Worm (Caenorhabditis elegans) whole organism, L2 larva: Measurements from ENCODE around the gene B0361.9.

Experiments used
- C34F6.9 ChIP-seq: fragments of 150-350 bp; optimal IDR thresholded peaks from 2 replicates; lab custom pipeline; 2014; ENCODE audit warnings: missing biosample characterization, missing genetic modification characterization
- F13H6.1 ChIP-seq: sonication (generic microtip); optimal IDR thresholded peaks from 2 replicates; lab custom pipeline; 2016; ENCODE audit warnings: missing genetic modification characterization, missing compliant biosample characterization
- R02D3.7 ChIP-seq: fragments of 150-350 bp; optimal IDR thresholded peaks from 2 replicates; lab custom pipeline; 2014; ENCODE audit warnings: missing biosample characterization, missing genetic modification characterization
- Y55F3AM.14 ChIP-seq: fragments of 200-800 bp; sonication (Bioruptor generic); optimal IDR thresholded peaks from 2 replicates; lab custom pipeline; 2018; ENCODE audit warnings: mild to moderate bottlenecking, missing genetic modification characterization, missing compliant biosample characterization
- ZK546.5 ChIP-seq: sonication (generic microtip); optimal IDR thresholded peaks from 2 replicates; lab custom pipeline; 2017; ENCODE audit warnings: missing biosample characterization, missing genetic modification characterization
- alr-1 ChIP-seq: fragments of 150-350 bp; optimal IDR thresholded peaks from 2 replicates; lab custom pipeline; 2014; ENCODE audit warnings: missing biosample characterization, missing genetic modification characterization
- aly-2 ChIP-seq: fragments of 150-350 bp; optimal IDR thresholded peaks from 2 replicates; lab custom pipeline; 2014; ENCODE audit warnings: missing biosample characterization, missing genetic modification characterization
- ama-1 ChIP-seq: fragments of 150-350 bp; optimal IDR thresholded peaks from 2 replicates; lab custom pipeline; 2018; ENCODE audit warnings: inconsistent platforms
- blmp-1 ChIP-seq: sonication (generic microtip); optimal IDR thresholded peaks from 2 replicates; lab custom pipeline; 2017; ENCODE audit warnings: missing genetic modification characterization, mild to moderate bottlenecking, missing compliant biosample characterization, antibody characterized with exemption, moderate library complexity; ENCODE audit not compliant: insufficient read depth
- ceh-16 ChIP-seq: fragments of 150-350 bp; optimal IDR thresholded peaks from 2 replicates; lab custom pipeline; 2014; ENCODE audit warnings: missing biosample characterization, missing genetic modification characterization
- ceh-82 ChIP-seq: fragments of 150-350 bp; optimal IDR thresholded peaks from 2 replicates; lab custom pipeline; 2014; ENCODE audit warnings: missing biosample characterization, missing genetic modification characterization
- crh-2 ChIP-seq: sonication (generic microtip); optimal IDR thresholded peaks from 2 replicates; lab custom pipeline; 2017; ENCODE audit warnings: missing biosample characterization, missing genetic modification characterization
- egl-27 ChIP-seq: sonication (generic microtip); optimal IDR thresholded peaks from 3 replicates; lab custom pipeline; 2017; ENCODE audit warnings: missing biosample characterization, missing genetic modification reagents, missing genetic modification characterization
- elt-1 ChIP-seq: fragments of 150-350 bp; optimal IDR thresholded peaks from 2 replicates; lab custom pipeline; 2014; ENCODE audit warnings: missing biosample characterization, missing genetic modification characterization
- elt-3 ChIP-seq: sonication (generic microtip); optimal IDR thresholded peaks from 2 replicates; lab custom pipeline; 2017; ENCODE audit warnings: missing biosample characterization, missing genetic modification characterization
- fos-1 ChIP-seq: fragments of 150-350 bp; optimal IDR thresholded peaks from 2 replicates; lab custom pipeline; 2014; ENCODE audit warnings: missing biosample characterization, missing genetic modification characterization
- gmeb-1 ChIP-seq: fragments of 150-350 bp; optimal IDR thresholded peaks from 2 replicates; lab custom pipeline; 2014; ENCODE audit warnings: missing biosample characterization, missing genetic modification characterization
- lin-11 ChIP-seq: fragments of 150-350 bp; sonication (generic microtip); optimal IDR thresholded peaks from 2 replicates; lab custom pipeline; 2014; ENCODE audit warnings: missing biosample characterization, missing genetic modification characterization, inconsistent platforms, mixed read lengths
- lin-13 ChIP-seq: fragments of 150-350 bp; optimal IDR thresholded peaks from 2 replicates; lab custom pipeline; 2014; ENCODE audit warnings: missing biosample characterization, missing genetic modification reagents, missing genetic modification characterization
- lin-39 ChIP-seq: fragments of 150-350 bp; optimal IDR thresholded peaks from 2 replicates; lab custom pipeline; 2014; ENCODE audit warnings: missing biosample characterization, missing genetic modification reagents, missing genetic modification characterization
- lsy-2 ChIP-seq, 2 experiments: fragments of 150-350 bp in 1 of 2; sonication (generic microtip) in 1 of 2; optimal IDR thresholded peaks; 2 replicates each; lab custom pipeline; 2014 to 2017; ENCODE audit warnings: missing biosample characterization in 2 of 2, missing genetic modification characterization in 2 of 2
- mab-5 ChIP-seq: fragments of 150-350 bp; optimal IDR thresholded peaks from 2 replicates; lab custom pipeline; 2014; ENCODE audit warnings: missing biosample characterization, missing genetic modification characterization
- mbf-1 ChIP-seq: sonication (generic microtip); optimal IDR thresholded peaks from 2 replicates; lab custom pipeline; 2017; ENCODE audit warnings: missing biosample characterization, missing genetic modification characterization
- mdl-1 ChIP-seq, 2 experiments: fragments of 150-350 bp in 1 of 2; sonication (generic microtip) in 1 of 2; optimal IDR thresholded peaks; 2 replicates each; lab custom pipeline; 2017; ENCODE audit warnings: missing biosample characterization in 2 of 2, missing genetic modification characterization in 2 of 2
- nhr-10 ChIP-seq: sonication (generic microtip); optimal IDR thresholded peaks from 2 replicates; lab custom pipeline; 2017; ENCODE audit warnings: missing biosample characterization, missing genetic modification characterization
- nhr-12 ChIP-seq: fragments of 150-350 bp; optimal IDR thresholded peaks from 2 replicates; lab custom pipeline; 2014; ENCODE audit warnings: missing biosample characterization, missing genetic modification characterization
- nhr-129 ChIP-seq: fragments of 150-350 bp; optimal IDR thresholded peaks from 2 replicates; lab custom pipeline; 2014; ENCODE audit warnings: missing biosample characterization, missing genetic modification characterization
- nhr-21 ChIP-seq: fragments of 150-350 bp; optimal IDR thresholded peaks from 2 replicates; lab custom pipeline; 2014; ENCODE audit warnings: missing biosample characterization, missing genetic modification characterization
- nhr-23 ChIP-seq: fragments of 150-350 bp; optimal IDR thresholded peaks from 2 replicates; lab custom pipeline; 2014; ENCODE audit warnings: missing biosample characterization, missing genetic modification reagents, missing genetic modification characterization
- nhr-237 ChIP-seq: fragments of 150-350 bp; optimal IDR thresholded peaks from 2 replicates; lab custom pipeline; 2014; ENCODE audit warnings: missing biosample characterization, missing genetic modification characterization
- nhr-25 ChIP-seq: fragments of 150-350 bp; sonication (generic microtip); optimal IDR thresholded peaks from 3 replicates; lab custom pipeline; 2014; ENCODE audit warnings: missing biosample characterization, missing genetic modification characterization
- nhr-6 ChIP-seq: fragments of 150-350 bp; optimal IDR thresholded peaks from 2 replicates; lab custom pipeline; 2014; ENCODE audit warnings: missing biosample characterization, missing genetic modification characterization
- nhr-77 ChIP-seq: fragments of 150-350 bp; optimal IDR thresholded peaks from 2 replicates; lab custom pipeline; 2014; ENCODE audit warnings: missing biosample characterization, missing genetic modification characterization
- peb-1 ChIP-seq: fragments of 150-350 bp; optimal IDR thresholded peaks from 2 replicates; lab custom pipeline; 2014; ENCODE audit warnings: missing biosample characterization, missing genetic modification characterization
- sem-4 ChIP-seq: fragments of 150-350 bp; optimal IDR thresholded peaks from 2 replicates; lab custom pipeline; 2014; ENCODE audit warnings: missing biosample characterization, missing genetic modification reagents, missing genetic modification characterization
- skn-1 ChIP-seq: sonication (generic microtip); optimal IDR thresholded peaks from 2 replicates; lab custom pipeline; 2017; ENCODE audit warnings: missing biosample characterization, missing genetic modification characterization
- sma-3 ChIP-seq: sonication (generic microtip); optimal IDR thresholded peaks from 2 replicates; lab custom pipeline; 2016; ENCODE audit warnings: missing genetic modification reagents, missing genetic modification characterization, missing compliant biosample characterization
- sma-9 ChIP-seq, 2 experiments: fragments of 150-350 bp in 1 of 2; sonication (generic microtip) in 1 of 2; optimal IDR thresholded peaks; 2 replicates each; lab custom pipeline; 2014 to 2016; ENCODE audit warnings: missing genetic modification characterization in 2 of 2, mild to moderate bottlenecking in 1 of 2, missing biosample characterization in 1 of 2, missing compliant biosample characterization in 1 of 2, missing genetic modification reagents in 1 of 2, moderate library complexity in 1 of 2
- snpc-4 ChIP-seq: fragments of 150-350 bp; optimal IDR thresholded peaks from 2 replicates; lab custom pipeline; 2014; ENCODE audit warnings: missing biosample characterization, missing genetic modification characterization
- unc-39 ChIP-seq: fragments of 150-350 bp; optimal IDR thresholded peaks from 2 replicates; lab custom pipeline; 2014; ENCODE audit warnings: missing biosample characterization, missing genetic modification characterization
- unc-55 ChIP-seq: fragments of 150-350 bp; sonication (generic microtip); optimal IDR thresholded peaks from 3 replicates; lab custom pipeline; 2014; ENCODE audit warnings: missing biosample characterization, missing genetic modification reagents, missing genetic modification characterization
- unc-62 ChIP-seq: fragments of 150-350 bp; optimal IDR thresholded peaks from 2 replicates; lab custom pipeline; 2014; ENCODE audit warnings: missing biosample characterization, missing genetic modification reagents, missing genetic modification characterization
- zag-1 ChIP-seq: fragments of 150-350 bp; optimal IDR thresholded peaks from 2 replicates; lab custom pipeline; 2014; ENCODE audit warnings: missing biosample characterization, missing genetic modification characterization
- ztf-1 ChIP-seq: fragments of 200-800 bp; sonication (Bioruptor generic); conservative IDR thresholded peaks from 2 replicates; pipeline ENCODE4 v1.3.6; 2022; ENCODE audit warnings: missing genetic modification characterization, missing compliant biosample characterization
- ztf-11 ChIP-seq: sonication (generic microtip); optimal IDR thresholded peaks from 2 replicates; lab custom pipeline; 2017; ENCODE audit warnings: missing biosample characterization, missing genetic modification characterization
- ztf-4 ChIP-seq: fragments of 150-350 bp; optimal IDR thresholded peaks from 2 replicates; lab custom pipeline; 2014; ENCODE audit warnings: missing biosample characterization, missing genetic modification characterization

Gene B0361.9

ce11 chrIII:7275296-7275695 lies 24.1 kb downstream of the B0361.9 start, which contains the start of gene psd-1:
Gene psd-1 (minus strand): TSS chrIII:7275396.
- no peak for TF ChIP-seq sma-9 (GFP tag; optimal IDR thresholded peaks at IDR 0.05; lab: Kevin White, UChicago)
- no peak for TF ChIP-seq sma-9 (tag; optimal IDR thresholded peaks at IDR 0.05; lab: Kevin White, UChicago)
- no peak for TF ChIP-seq snpc-4 (tag; lab: Kevin White, UChicago)
- TF ChIP-seq ztf-1: no peak
- no peak for TF ChIP-seq nhr-12 (tag; lab: Kevin White, UChicago)
- no peak for TF ChIP-seq sma-3 (GFP tag; lab: Kevin White, UChicago)
- no peak for TF ChIP-seq nhr-6
- no peak for TF ChIP-seq blmp-1 (tag; lab: Kevin White, UChicago)
- no peak for TF ChIP-seq ceh-82 (tag; lab: Kevin White, UChicago)
- no peak for TF ChIP-seq mab-5 (tag; lab: Kevin White, UChicago)
- no peak for TF ChIP-seq elt-1 (tag; lab: Kevin White, UChicago)
- TF ChIP-seq egl-27: no peak
- TF ChIP-seq zag-1 (tag; lab: Kevin White, UChicago): no peak
- TF ChIP-seq skn-1 (tag; lab: Kevin White, UChicago): no peak
- no peak for TF ChIP-seq nhr-129 (tag; lab: Kevin White, UChicago)
- TF ChIP-seq mdl-1 (tag; optimal IDR thresholded peaks at IDR 0.05; lab: Kevin White, UChicago): no peak
- no peak for TF ChIP-seq ztf-11 (tag; lab: Kevin White, UChicago)
- TF ChIP-seq mbf-1 (tag; lab: Kevin White, UChicago): no peak
- no peak for TF ChIP-seq peb-1

- TF ChIP-seq egl-27: no peak
- peak in 1 of 2 experiments; percentile 19 for TF ChIP-seq lsy-2 (tag; optimal IDR thresholded peaks at IDR 0.05; lab: Kevin White, UChicago)
- TF ChIP-seq nhr-129 (tag; lab: Kevin White, UChicago): peak; percentile 19
- peak; percentile 68 for TF ChIP-seq nhr-21 (tag; lab: Kevin White, UChicago)
- TF ChIP-seq mdl-1 (tag; optimal IDR thresholded peaks at IDR 0.05; lab: Kevin White, UChicago): no peak
- TF ChIP-seq sma-9 (GFP tag; optimal IDR thresholded peaks at IDR 0.05; lab: Kevin White, UChicago): peak; percentile 72
- TF ChIP-seq sma-9 (tag; optimal IDR thresholded peaks at IDR 0.05; lab: Kevin White, UChicago): no peak
- TF ChIP-seq aly-2 (tag; lab: Kevin White, UChicago): no peak
- TF ChIP-seq, all 48 proteins: peak for 4
Observed at ce11 chrIII:7273718-7274117, 25.7 kb downstream of the B0361.9 start.

- TF ChIP-seq sma-9 (GFP tag; optimal IDR thresholded peaks at IDR 0.05; lab: Kevin White, UChicago) (peak; percentile 86), sma-9 (tag; optimal IDR thresholded peaks at IDR 0.05; lab: Kevin White, UChicago) (no peak), mab-5 (tag; lab: Kevin White, UChicago) (no peak), R02D3.7 (tag; lab: Kevin White, UChicago) (no peak), gmeb-1 (tag; lab: Kevin White, UChicago) (peak; percentile 71), unc-62 (GFP tag; lab: Kevin White, UChicago) (no peak), snpc-4 (tag; lab: Kevin White, UChicago) (no peak), nhr-6 (no peak), nhr-12 (tag; lab: Kevin White, UChicago) (no peak), alr-1 (tag; lab: Kevin White, UChicago) (no peak), aly-2 (tag; lab: Kevin White, UChicago) (no peak), nhr-77 (tag; lab: Kevin White, UChicago) (no peak), lin-11 (tag; lab: Kevin White, UChicago) (no peak), ztf-11 (tag; lab: Kevin White, UChicago) (no peak), nhr-129 (tag; lab: Kevin White, UChicago) (peak; percentile 89), F13H6.1 (tag; lab: Kevin White, UChicago) (no peak), lin-39 (tag; lab: Kevin White, UChicago) (no peak), C34F6.9 (tag; lab: Kevin White, UChicago) (no peak), ztf-4 (tag; lab: Kevin White, UChicago) (no peak), lin-13 (GFP tag; lab: Kevin White, UChicago) (no peak), egl-27 (peak; percentile 64), ceh-82 (tag; lab: Kevin White, UChicago) (no peak), nhr-10 (tag; lab: Kevin White, UChicago) (no peak), ceh-16 (tag; lab: Kevin White, UChicago) (no peak), nhr-21 (tag; lab: Kevin White, UChicago) (peak; percentile 92), Y55F3AM.14 (GFP tag; lab: Kevin White, UChicago) (no peak), sma-3 (GFP tag; lab: Kevin White, UChicago) (peak; percentile 82), lsy-2 (tag; optimal IDR thresholded peaks at IDR 0.05; lab: Kevin White, UChicago) (peak in 1 of 2 experiments; percentile 46), crh-2 (tag; lab: Kevin White, UChicago) (peak; percentile 55), nhr-237 (tag; lab: Kevin White, UChicago) (no peak), nhr-25 (tag; lab: Kevin White, UChicago) (peak; percentile 51), peb-1 (no peak), skn-1 (tag; lab: Kevin White, UChicago) (no peak), blmp-1 (tag; lab: Kevin White, UChicago) (peak; percentile 85), unc-55 (GFP tag; lab: Kevin White, UChicago) (no peak), zag-1 (tag; lab: Kevin White, UChicago) (no peak), mbf-1 (tag; lab: Kevin White, UChicago) (no peak), fos-1 (tag; lab: Kevin White, UChicago) (peak; percentile 63), ZK546.5 (tag; lab: Kevin White, UChicago) (no peak), elt-1 (tag; lab: Kevin White, UChicago) (no peak), sem-4 (tag; lab: Kevin White, UChicago) (no peak), nhr-23 (tag; lab: Kevin White, UChicago) (no peak), ama-1 (lab: Kevin White, UChicago) (peak; percentile 13), unc-39 (no peak), elt-3 (tag; lab: Kevin White, UChicago) (no peak)
Observed at ce11 chrIII:7272828-7273227, 26.6 kb downstream of the B0361.9 start.
